Fruit fly (Drosophila melanogaster) whole organism, pupa: Measurements from ENCODE around the gene CG17270.

Source experiments
- CG10348 ChIP-seq: fragments of 200-800 bp; sonication (Bioruptor generic); IDR thresholded peaks from 2 replicates; pipeline ENCODE4 v1.3.6; 2022; ENCODE audit warnings: missing biosample characterization, missing genetic modification characterization
- CG12605 ChIP-seq: fragments of 200-800 bp; sonication (Bioruptor generic); IDR thresholded peaks from 2 replicates; pipeline ENCODE4 v1.3.6; 2022; ENCODE audit warnings: missing biosample characterization, missing genetic modification characterization
- CG13204 ChIP-seq: fragments of 200-800 bp; sonication (Bioruptor generic); optimal IDR thresholded peaks from 2 replicates; lab custom pipeline; 2018; ENCODE audit warnings: missing biosample characterization, mild to moderate bottlenecking, missing genetic modification characterization, moderate library complexity
- CG14655 ChIP-seq: fragments of 200-800 bp; sonication (Bioruptor generic); optimal IDR thresholded peaks from 3 replicates; lab custom pipeline; 2017; ENCODE audit warnings: mild to moderate bottlenecking, missing biosample characterization, missing genetic modification reagents, missing genetic modification characterization
- CG15710 ChIP-seq: fragments of 200-800 bp; sonication (Bioruptor generic); optimal IDR thresholded peaks from 2 replicates; lab custom pipeline; 2018; ENCODE audit warnings: missing biosample characterization, mild to moderate bottlenecking, missing genetic modification characterization, moderate library complexity
- CG17806 ChIP-seq: fragments of 200-800 bp; sonication (Bioruptor generic); optimal IDR thresholded peaks from 2 replicates; lab custom pipeline; 2018; ENCODE audit warnings: missing biosample characterization, mild to moderate bottlenecking, missing genetic modification characterization, moderate library complexity
- CG32121 ChIP-seq: fragments of 200-800 bp; sonication (Bioruptor generic); IDR thresholded peaks from 2 replicates; pipeline ENCODE4 v1.3.6; 2022; ENCODE audit warnings: missing biosample characterization, missing genetic modification characterization
- CG34367 ChIP-seq: fragments of 200-800 bp; sonication (Bioruptor generic); optimal IDR thresholded peaks from 2 replicates; lab custom pipeline; 2018; ENCODE audit warnings: missing biosample characterization, mild to moderate bottlenecking, missing genetic modification characterization
- CG4496 ChIP-seq: fragments of 200-800 bp; sonication (Bioruptor generic); IDR thresholded peaks from 3 replicates; pipeline ENCODE4 v1.3.6; 2022; ENCODE audit warnings: missing biosample characterization, missing genetic modification characterization
- CG8159 ChIP-seq: fragments of 200-800 bp; sonication (Bioruptor generic); optimal IDR thresholded peaks from 3 replicates; lab custom pipeline; 2018; ENCODE audit warnings: missing biosample characterization, mild to moderate bottlenecking, missing genetic modification characterization, moderate library complexity
- CG8301 ChIP-seq: fragments of 200-800 bp; sonication (Bioruptor generic); optimal IDR thresholded peaks from 2 replicates; lab custom pipeline; 2018; ENCODE audit warnings: missing biosample characterization, mild to moderate bottlenecking, missing genetic modification characterization
- CG9948 ChIP-seq: fragments of 200-800 bp; sonication (Bioruptor generic); optimal IDR thresholded peaks from 2 replicates; lab custom pipeline; 2018; ENCODE audit warnings: missing biosample characterization, mild to moderate bottlenecking, missing genetic modification characterization, moderate library complexity
- D1 ChIP-seq: fragments of 200-800 bp; sonication (Bioruptor generic); optimal IDR thresholded peaks from 2 replicates; lab custom pipeline; 2018; ENCODE audit warnings: missing biosample characterization, mild to moderate bottlenecking, missing genetic modification characterization, moderate library complexity
- EcR ChIP-seq: fragments of 200-800 bp; sonication (Bioruptor generic); optimal IDR thresholded peaks from 3 replicates; lab custom pipeline; 2019; ENCODE audit warnings: missing biosample characterization, missing genetic modification characterization, mild to moderate bottlenecking, moderate library complexity, missing genetic modification reagents
- Ets98B ChIP-seq: fragments of 200-800 bp; sonication (Bioruptor generic); IDR thresholded peaks from 2 replicates; pipeline ENCODE4 v1.3.6; 2022; ENCODE audit warnings: missing biosample characterization, missing genetic modification characterization
- Pif1A ChIP-seq: fragments of 200-800 bp; sonication (Bioruptor generic); optimal IDR thresholded peaks from 3 replicates; lab custom pipeline; 2016; ENCODE audit warnings: missing biosample characterization, missing genetic modification characterization
- Pif1B ChIP-seq: fragments of 200-800 bp; sonication (Bioruptor generic); optimal IDR thresholded peaks from 3 replicates; lab custom pipeline; 2016; ENCODE audit warnings: missing biosample characterization, missing genetic modification characterization
- Snoo ChIP-seq: fragments of 200-800 bp; sonication (Bioruptor generic); optimal IDR thresholded peaks from 3 replicates; lab custom pipeline; 2017; ENCODE audit warnings: missing biosample characterization, mild to moderate bottlenecking, missing genetic modification characterization, inconsistent platforms
- fd96Ca ChIP-seq: fragments of 200-800 bp; sonication (Bioruptor generic); IDR thresholded peaks from 3 replicates; pipeline ENCODE4 v1.3.6; 2022; ENCODE audit warnings: missing biosample characterization, missing genetic modification characterization
- gl ChIP-seq: fragments of 200-800 bp; sonication (Bioruptor generic); optimal IDR thresholded peaks from 2 replicates; lab custom pipeline; 2018; ENCODE audit warnings: missing biosample characterization, mild to moderate bottlenecking, missing genetic modification characterization
- rn ChIP-seq: fragments of 200-800 bp; sonication (Bioruptor generic); IDR thresholded peaks from 2 replicates; pipeline ENCODE4 v1.3.6; 2022; ENCODE audit warnings: missing biosample characterization, missing genetic modification characterization

The CG17270 gene

dm6 chr3R:20821815-20822375 is 3.2 kb upstream of the CG17270 start, which contains the start of the genes CG17271 and RpS20:
Gene CG17271, minus strand, starts transcription at chr3R:20821848.
Gene RpS20, plus strand, starts transcription at chr3R:20822181.
- no peak for TF ChIP-seq Pif1A (GFP tag; lab: Kevin White, UChicago)
- TF ChIP-seq CG14655 = no peak
- no peak for TF ChIP-seq CG13204
- TF ChIP-seq D1 (tag; lab: Kevin White, UChicago) = no peak
- peak; percentile 90 for TF ChIP-seq fd96Ca
- TF ChIP-seq CG10348 = no peak; the same call in 1 of the 2 replicates
- TF ChIP-seq CG32121 (GFP tag; lab: Robert Waterston, UW) = peak; percentile 83
- peak; percentile 32 for TF ChIP-seq EcR
- TF ChIP-seq CG8159 (tag; lab: Kevin White, UChicago) = peak; percentile 74
- TF ChIP-seq Pif1B (GFP tag; lab: Kevin White, UChicago) = no peak
- peak; percentile 80 for TF ChIP-seq CG8301
- peak; percentile 75 for TF ChIP-seq Snoo (tag; lab: Kevin White, UChicago)
- peak; percentile 59 for TF ChIP-seq CG9948 (tag; lab: Kevin White, UChicago)
- peak; percentile 88 for TF ChIP-seq Ets98B (GFP tag; lab: Robert Waterston, UW)
- TF ChIP-seq CG17806 (tag; lab: Kevin White, UChicago) = peak; percentile 74
- TF ChIP-seq CG34367 (tag; lab: Kevin White, UChicago) = peak; percentile 64
- TF ChIP-seq CG4496 = peak; percentile 92
- peak; percentile 76 for TF ChIP-seq rn (GFP tag; lab: Robert Waterston, UW)
- peak; percentile 67 for TF ChIP-seq CG12605 (GFP tag; lab: Robert Waterston, UW)
- peak; percentile 51 for TF ChIP-seq gl (tag; lab: Kevin White, UChicago)
- peak; percentile 77 for TF ChIP-seq CG15710 (tag; lab: Kevin White, UChicago)

- TF ChIP-seq D1 (tag; lab: Kevin White, UChicago) (no peak), CG34367 (tag; lab: Kevin White, UChicago) (no peak), CG4496 (0 out of 3 replicates have a peak, but pooled peaks have one; percentile 20), rn (GFP tag; lab: Robert Waterston, UW) (no peak), Pif1A (GFP tag; lab: Kevin White, UChicago) (no peak)
Observed at dm6 chr3R:20818237-20818636, 492 bp downstream of the CG17270 start.

- TF ChIP-seq D1 (tag; lab: Kevin White, UChicago) (peak; percentile 10), CG4496 (no peak)
Observed at dm6 chr3R:20816008-20816407, 2.7 kb downstream of the CG17270 start, which contains the start of gene Fancd2. Gene Fancd2, minus strand, starts transcription at chr3R:20816190.

- no peak for TF ChIP-seq Pif1A (GFP tag; lab: Kevin White, UChicago)
- TF ChIP-seq CG14655 = no peak
- no peak for TF ChIP-seq D1 (tag; lab: Kevin White, UChicago)
- TF ChIP-seq CG4496 = no peak
- TF ChIP-seq CG13204 = no peak
- no peak for TF ChIP-seq CG12605 (GFP tag; lab: Robert Waterston, UW)
- no peak for TF ChIP-seq CG34367 (tag; lab: Kevin White, UChicago)
- TF ChIP-seq Ets98B (GFP tag; lab: Robert Waterston, UW) = no peak
- TF ChIP-seq CG15710 (tag; lab: Kevin White, UChicago) = no peak
Observed at dm6 chr3R:20802253-20802652, 16.5 kb downstream of the CG17270 start.

dm6 chr3R:20796949-20797348 is 21.8 kb downstream of the CG17270 start:
- TF ChIP-seq CG15710 (tag; lab: Kevin White, UChicago) = no peak
- TF ChIP-seq fd96Ca = no peak
- TF ChIP-seq gl (tag; lab: Kevin White, UChicago) = no peak
- TF ChIP-seq Pif1B (GFP tag; lab: Kevin White, UChicago) = no peak
- no peak for TF ChIP-seq CG8159 (tag; lab: Kevin White, UChicago)
- TF ChIP-seq CG9948 (tag; lab: Kevin White, UChicago) = no peak
- TF ChIP-seq CG12605 (GFP tag; lab: Robert Waterston, UW) = no peak
- TF ChIP-seq CG14655 = no peak
- TF ChIP-seq CG4496 = no peak
- no peak for TF ChIP-seq CG8301

dm6 chr3R:20791212-20791789 is 27.4 kb downstream of the CG17270 start:
- TF ChIP-seq D1 (tag; lab: Kevin White, UChicago) (no peak), gl (tag; lab: Kevin White, UChicago) (no peak), fd96Ca (no peak), CG17806 (tag; lab: Kevin White, UChicago) (no peak), CG4496 (0 out of 3 replicates have a peak, but pooled peaks have one; percentile 25), CG13204 (no peak), CG8301 (no peak), CG9948 (tag; lab: Kevin White, UChicago) (no peak), CG32121 (GFP tag; lab: Robert Waterston, UW) (no peak), EcR (peak; percentile 90)
- TF ChIP-seq, all 21 proteins: peak for 2

- TF ChIP-seq CG10348 = no peak
- TF ChIP-seq Ets98B (GFP tag; lab: Robert Waterston, UW) = peak; percentile 65
- TF ChIP-seq CG4496 = peak; percentile 79
- TF ChIP-seq D1 (tag; lab: Kevin White, UChicago) = no peak
- no peak for TF ChIP-seq CG14655
- no peak for TF ChIP-seq CG34367 (tag; lab: Kevin White, UChicago)
- TF ChIP-seq gl (tag; lab: Kevin White, UChicago) = no peak
- TF ChIP-seq Snoo (tag; lab: Kevin White, UChicago) = no peak
- TF ChIP-seq CG32121 (GFP tag; lab: Robert Waterston, UW) = peak; percentile 79
- no peak for TF ChIP-seq fd96Ca
- no peak for TF ChIP-seq CG17806 (tag; lab: Kevin White, UChicago)
- TF ChIP-seq Pif1A (GFP tag; lab: Kevin White, UChicago) = no peak
- no peak for TF ChIP-seq CG8159 (tag; lab: Kevin White, UChicago)
- no peak for TF ChIP-seq CG8301
- TF ChIP-seq EcR = no peak
- TF ChIP-seq rn (GFP tag; lab: Robert Waterston, UW) = no peak
- no peak for TF ChIP-seq CG9948 (tag; lab: Kevin White, UChicago)
- TF ChIP-seq Pif1B (GFP tag; lab: Kevin White, UChicago) = no peak
- peak; percentile 63 for TF ChIP-seq CG12605 (GFP tag; lab: Robert Waterston, UW)
- TF ChIP-seq, all 21 proteins: peak for 4
Observed at dm6 chr3R:20790437-20790836, 28.3 kb downstream of the CG17270 start.
